Fruit fly (Drosophila melanogaster): ENCODE measurements around the gene GMF.

Gene GMF

DNA sequence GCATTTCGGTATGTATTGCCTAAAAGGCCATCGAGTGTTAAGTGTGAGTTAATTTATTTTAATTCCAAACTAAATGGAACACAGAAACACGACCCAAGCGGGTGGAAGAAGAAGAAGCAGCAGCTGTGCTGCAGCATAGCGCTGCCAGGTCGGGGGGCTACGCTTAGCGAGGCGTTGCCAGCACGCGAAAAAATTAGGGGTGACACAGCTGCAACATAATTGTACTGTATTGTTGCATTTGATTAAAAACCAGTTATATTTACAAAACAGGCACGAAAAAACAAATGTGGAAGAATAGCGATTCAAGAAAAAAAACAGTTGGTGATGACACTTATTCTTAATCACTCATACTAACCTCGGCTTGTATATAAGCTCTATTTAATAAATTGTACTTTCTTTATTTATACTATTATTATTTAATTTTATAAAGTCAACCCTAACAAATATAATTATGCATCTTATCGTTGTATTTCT, 47.4 kb upstream of the GMF start (continued):
- TF ChIP-seq slou (GFP tag; optimal IDR thresholded peaks at IDR 0.05) (peak; percentile 74), Chrac-16 (GFP tag; optimal IDR thresholded peaks at IDR 0.05) (peak; percentile 67), luna (GFP tag; optimal IDR thresholded peaks at IDR 0.05) (no peak), Camta (GFP tag; optimal IDR thresholded peaks at IDR 0.05) (peak; percentile 8), CG1529 (GFP tag; optimal IDR thresholded peaks at IDR 0.05) (peak; percentile 10)

DNA sequence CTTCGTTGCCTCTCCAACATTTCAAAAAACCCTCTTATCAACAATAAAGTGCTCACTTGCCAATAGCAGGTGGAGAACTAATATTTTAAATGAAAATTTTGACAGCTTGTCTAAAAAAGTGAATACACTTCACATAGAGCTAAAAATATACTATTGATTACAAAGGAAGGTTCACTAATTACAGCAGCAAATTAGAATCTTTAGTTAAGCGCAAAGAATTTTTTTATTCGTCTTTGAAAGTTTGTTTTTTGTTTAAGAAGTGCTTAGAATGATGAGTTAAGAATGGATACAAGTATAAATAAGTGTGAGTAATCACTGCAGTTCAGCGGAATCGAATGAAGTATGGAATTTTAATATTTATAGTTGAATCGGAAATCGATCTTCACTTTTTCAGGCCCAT, 39.5 kb upstream of the GMF start, which contains the start of gene CG44405:
Gene CG44405 (minus strand): TSS at position 101 of the 400 bp plus-strand sequence.
- TF ChIP-seq Ets97D (GFP tag; optimal IDR thresholded peaks at IDR 0.05) (no peak), CG9797 (GFP tag; optimal IDR thresholded peaks at IDR 0.05) (no peak), Hsf (GFP tag; optimal IDR thresholded peaks at IDR 0.05) (no peak), CG7987 (GFP tag; optimal IDR thresholded peaks at IDR 0.05) (no peak), sug (tag; optimal IDR thresholded peaks at IDR 0.05) (no peak), CG3838 (GFP tag; optimal IDR thresholded peaks at IDR 0.05) (no peak), CG12299 (tag; optimal IDR thresholded peaks at IDR 0.05) (no peak), Poxn (GFP tag; IDR thresholded peaks at IDR 0.05) (no peak), ap (GFP tag; IDR thresholded peaks at IDR 0.05) (no peak), bbx (GFP tag; IDR thresholded peaks at IDR 0.05; ENCODE audit: partially characterized antibody) (no peak), Awh (GFP tag; IDR thresholded peaks at IDR 0.05) (no peak), ERR (GFP tag; optimal IDR thresholded peaks at IDR 0.05) (no peak), CG8281 (tag; optimal IDR thresholded peaks at IDR 0.05) (no peak), gce (GFP tag; IDR thresholded peaks at IDR 0.05) (no peak), onecut (GFP tag; IDR thresholded peaks at IDR 0.05) (no peak), CG4730 (GFP tag; IDR thresholded peaks at IDR 0.05) (no peak)

DNA sequence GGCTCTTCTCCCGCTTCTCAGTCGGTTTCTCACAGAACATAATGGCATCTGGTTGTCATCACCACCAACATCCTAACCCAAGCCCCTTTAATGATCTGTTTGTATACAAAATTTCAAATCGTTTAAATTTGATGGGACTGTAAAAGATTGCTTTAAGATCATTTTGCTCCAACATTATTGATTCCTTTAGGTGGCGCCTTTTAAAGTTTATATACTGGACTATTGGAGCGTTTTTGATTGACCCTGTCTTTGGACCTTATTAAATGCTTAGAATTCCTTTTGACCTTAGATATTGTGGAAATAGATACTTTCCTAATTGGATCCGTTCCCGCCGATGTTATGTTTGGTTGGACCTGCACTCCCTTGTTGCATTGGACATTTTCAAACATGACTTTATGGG, 37.5 kb upstream of the GMF start, which contains the start of gene CG42266:
Gene CG42266 (minus strand): TSS at position 101 of the 400 bp plus-strand sequence.
- TF ChIP-seq Ptx1 (GFP tag; IDR thresholded peaks at IDR 0.05) (no peak), Ets65A (GFP tag) (peak; percentile 20), CG4282 (GFP tag; optimal IDR thresholded peaks at IDR 0.05) (no peak), NC2β (GFP tag; optimal IDR thresholded peaks at IDR 0.05) (no peak)

DNA sequence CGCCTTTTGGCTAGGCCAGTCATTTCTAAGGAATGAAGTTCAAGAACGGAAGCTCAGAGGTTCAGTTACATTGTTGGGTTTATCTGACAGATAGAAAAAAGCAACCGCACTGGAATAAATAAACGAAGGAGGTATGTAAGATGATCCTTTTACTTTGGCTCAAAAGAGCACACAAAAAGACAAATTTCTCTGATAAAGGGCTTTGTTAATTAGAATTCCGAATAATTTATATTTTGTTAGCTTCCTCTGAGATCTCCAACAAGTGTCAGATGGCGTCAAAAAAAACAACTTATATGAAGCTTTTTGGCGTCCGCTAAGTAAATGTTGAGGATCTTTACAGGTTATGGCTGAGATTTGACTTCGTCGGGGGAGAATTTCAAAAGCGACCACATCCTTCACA, 35.0 kb upstream of the GMF start, which contains the start of gene CG31817:
Gene CG31817 (minus strand): TSS at position 101 of the 400 bp plus-strand sequence.
- TF ChIP-seq en (GFP tag; optimal IDR thresholded peaks at IDR 0.05) (no peak), CG5245 (GFP tag; optimal IDR thresholded peaks at IDR 0.05) (no peak), caup (GFP tag; optimal IDR thresholded peaks at IDR 0.05; ENCODE audit: severe bottlenecking) (no peak), CG31388 (GFP tag; optimal IDR thresholded peaks at IDR 0.05) (no peak), CG16813 (GFP tag; IDR thresholded peaks at IDR 0.05; ENCODE audit: partially characterized antibody) (no peak), HLHmδ (GFP tag; optimal IDR thresholded peaks at IDR 0.05) (no peak), CG9609 (GFP tag; optimal IDR thresholded peaks at IDR 0.05) (no peak), esg (GFP tag; conservative IDR thresholded peaks at IDR 0.05) (no peak), Bgb (GFP tag; IDR thresholded peaks at IDR 0.05; ENCODE audit: partially characterized antibody) (no peak), CG12219 (GFP tag; optimal IDR thresholded peaks at IDR 0.05) (no peak), eyg (GFP tag; optimal IDR thresholded peaks at IDR 0.05) (no peak), CG6791 (GFP tag; IDR thresholded peaks at IDR 0.05; ENCODE audit: partially characterized antibody) (no peak), Bteb2 (GFP tag; optimal IDR thresholded peaks at IDR 0.05) (no peak)

Measured in whole organism, embryonic.